Worm (Caenorhabditis elegans) whole organism, mixed stage, embryonic: ENCODE measurements around the gene F46H5.5.

Source experiments
- ceh-39 ChIP-seq: fragments of 150-350 bp; optimal IDR thresholded peaks from 2 replicates; lab custom pipeline; 2014; ENCODE audit warnings: missing biosample characterization, missing genetic modification characterization
- elt-3 ChIP-seq: fragments of 150-350 bp; optimal IDR thresholded peaks from 2 replicates; lab custom pipeline; 2014; ENCODE audit warnings: missing biosample characterization, missing genetic modification characterization
- lin-13 ChIP-seq: fragments of 150-350 bp; optimal IDR thresholded peaks from 2 replicates; lab custom pipeline; 2014; ENCODE audit warnings: missing biosample characterization, missing genetic modification characterization
- nhr-76 ChIP-seq: sonication (generic microtip); optimal IDR thresholded peaks from 2 replicates; lab custom pipeline; 2017; ENCODE audit warnings: missing biosample characterization, missing genetic modification characterization
- snpc-4 ChIP-seq: fragments of 150-350 bp; optimal IDR thresholded peaks from 2 replicates; lab custom pipeline; 2014; ENCODE audit warnings: missing biosample characterization, missing genetic modification characterization
- unc-39 ChIP-seq: fragments of 150-350 bp; optimal IDR thresholded peaks from 2 replicates; lab custom pipeline; 2014; ENCODE audit warnings: missing biosample characterization, missing genetic modification characterization
- ztf-11 ChIP-seq: fragments of 150-350 bp; optimal IDR thresholded peaks from 2 replicates; lab custom pipeline; 2014; ENCODE audit warnings: missing biosample characterization, missing genetic modification characterization

DNA sequence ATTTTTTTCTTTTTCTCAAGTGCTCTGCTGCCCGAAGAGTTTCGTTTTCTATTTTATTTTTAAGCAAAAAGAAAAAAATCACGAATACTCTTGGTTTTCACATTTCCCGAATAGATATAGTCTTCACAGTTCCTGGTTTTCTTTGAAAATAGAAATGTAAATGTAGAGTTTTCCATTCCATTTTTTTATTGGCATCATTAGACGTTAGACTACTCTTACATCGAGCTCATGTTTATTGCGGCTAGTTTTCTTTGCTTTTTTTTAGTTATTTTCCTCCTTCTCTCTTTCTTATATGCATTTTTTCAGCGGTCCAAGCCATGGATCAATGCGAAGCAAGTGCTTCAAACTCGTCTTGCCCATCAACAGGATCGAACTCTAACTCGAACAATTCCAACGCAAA is 8.6 kb upstream of the F46H5.5 start, which contains the start of gene F46H5.2:
- TF ChIP-seq elt-3 (tag; lab: Kevin White, UChicago): no peak
- no peak for TF ChIP-seq lin-13 (tag; lab: Kevin White, UChicago)
- no peak for TF ChIP-seq snpc-4 (tag; lab: Kevin White, UChicago)
- no peak for TF ChIP-seq ceh-39 (tag; lab: Kevin White, UChicago)
- TF ChIP-seq unc-39 (tag; lab: Kevin White, UChicago): no peak
- no peak for TF ChIP-seq nhr-76 (tag; lab: Kevin White, UChicago)
- TF ChIP-seq ztf-11 (tag; lab: Kevin White, UChicago): no peak
